Worm (Caenorhabditis elegans): ENCODE results near the gene F55C5.10.

The F55C5.10 gene

ce11 chrV:12310256-12310655 is 27.0 kb downstream of the F55C5.10 start, which contains the start of gene hpo-30 (continued):
- TF ChIP-seq tag-97 (GFP tag; IDR thresholded peaks at IDR 0.05) (no peak), egl-43 (GFP tag; IDR thresholded peaks at IDR 0.05) (no peak), jun-1 (tag; optimal IDR thresholded peaks at IDR 0.05) (no peak)

- TF ChIP-seq fkh-10 (GFP tag; optimal IDR thresholded peaks at IDR 0.05) (peak; percentile 50), ces-1 (GFP tag; optimal IDR thresholded peaks at IDR 0.05) (peak; percentile 18), lsy-2 (tag; optimal IDR thresholded peaks at IDR 0.05) (peak in 1 of 2 experiments; percentile 34), unc-62 (GFP tag; optimal IDR thresholded peaks at IDR 0.05 in 1 of 2) (peak in 1 of 2 experiments; percentile 20), unc-62 (tag; optimal IDR thresholded peaks at IDR 0.05) (no peak), lin-38 (GFP tag; IDR thresholded peaks at IDR 0.05) (0 out of 2 replicates have a peak, but pooled peaks have one; percentile 23), ztf-7 (tag; optimal IDR thresholded peaks at IDR 0.05) (no peak), madf-5 (GFP tag; IDR thresholded peaks at IDR 0.05) (no peak), mdt-29 (GFP tag; IDR thresholded peaks at IDR 0.05) (no peak)
Observed at ce11 chrV:12314413-12314812, 31.1 kb downstream of the F55C5.10 start.

ce11 chrV:12316076-12316475 is 32.8 kb downstream of the F55C5.10 start:
- TF ChIP-seq nhr-41 (GFP tag; IDR thresholded peaks at IDR 0.05) (no peak), lin-29 (GFP tag; IDR thresholded peaks at IDR 0.05) (no peak), skn-1 (tag; optimal IDR thresholded peaks at IDR 0.05) (no peak), tra-1 (GFP tag; IDR thresholded peaks at IDR 0.05) (no peak), nhr-237 (tag; optimal IDR thresholded peaks at IDR 0.05) (no peak), ceh-32 (tag; optimal IDR thresholded peaks at IDR 0.05; ENCODE audit: poor library complexity) (no peak), hlh-30 (tag; optimal IDR thresholded peaks at IDR 0.05; ENCODE audit: insufficient read depth) (no peak), aha-1 (tag) (peak; percentile 49), unc-39 (tag; optimal IDR thresholded peaks at IDR 0.05) (no peak), nhr-76 (tag; optimal IDR thresholded peaks at IDR 0.05) (no peak), ceh-44 (GFP tag; IDR thresholded peaks at IDR 0.05) (no peak), aly-2 (tag; optimal IDR thresholded peaks at IDR 0.05) (no peak), vab-7 (GFP tag; IDR thresholded peaks at IDR 0.05) (no peak), unc-62 (GFP tag; optimal IDR thresholded peaks at IDR 0.05 in 1 of 2) (peak in 1 of 2 experiments; percentile 98), unc-62 (tag; optimal IDR thresholded peaks at IDR 0.05) (no peak), pqm-1 (tag; optimal IDR thresholded peaks at IDR 0.05) (no peak)

- no peak for TF ChIP-seq nhr-42 (GFP tag; IDR thresholded peaks at IDR 0.05)
- TF ChIP-seq lir-3 (tag; optimal IDR thresholded peaks at IDR 0.05): no peak
- TF ChIP-seq ama-1 (optimal IDR thresholded peaks at IDR 0.05): no peak
- TF ChIP-seq zag-1 (tag; optimal IDR thresholded peaks at IDR 0.05): no peak
- TF ChIP-seq F10B5.3 (tag; optimal IDR thresholded peaks at IDR 0.05): no peak
- no peak for TF ChIP-seq jun-1 (tag; optimal IDR thresholded peaks at IDR 0.05)
- TF ChIP-seq set-16 (GFP tag; IDR thresholded peaks at IDR 0.05): no peak
- TF ChIP-seq zip-2 (tag; optimal IDR thresholded peaks at IDR 0.05): no peak
- TF ChIP-seq fkh-10 (GFP tag; optimal IDR thresholded peaks at IDR 0.05): no peak
- TF ChIP-seq F37D6.2 (tag; optimal IDR thresholded peaks at IDR 0.05): no peak
- no peak for TF ChIP-seq lim-7 (GFP tag; IDR thresholded peaks at IDR 0.05)
- TF ChIP-seq mdt-29 (GFP tag; IDR thresholded peaks at IDR 0.05): no peak
- no peak for TF ChIP-seq daf-8 (GFP tag; IDR thresholded peaks at IDR 0.05)
- no peak for TF ChIP-seq zfp-3 (GFP tag; conservative IDR thresholded peaks at IDR 0.05)
- TF ChIP-seq nhr-48 (tag; optimal IDR thresholded peaks at IDR 0.05): no peak
- TF ChIP-seq madf-5 (GFP tag; IDR thresholded peaks at IDR 0.05): no peak
- no peak for TF ChIP-seq php-3 (GFP tag; IDR thresholded peaks at IDR 0.05)
Observed at ce11 chrV:12317080-12317479, 33.8 kb downstream of the F55C5.10 start, which contains the start of gene R04F11.3. Gene R04F11.3, minus strand, starts transcription at chrV:12317180.
